Fruit fly (Drosophila melanogaster) whole organism, wandering third instar larva: ENCODE measurements around the gene tsl.

Experiments
- CG9705 ChIP-seq: fragments of 200-800 bp; sonication (Bioruptor generic); optimal IDR thresholded peaks from 2 replicates; lab custom pipeline; 2018; ENCODE audit warnings: missing biosample characterization, mild to moderate bottlenecking, missing genetic modification characterization
- CrebA ChIP-seq: fragments of 200-800 bp; sonication (Bioruptor generic); optimal IDR thresholded peaks from 2 replicates; lab custom pipeline; 2016; ENCODE audit warnings: missing biosample characterization, mild to moderate bottlenecking, missing genetic modification characterization, borderline replicate concordance
- Dfd ChIP-seq: fragments of >200 bp; optimal IDR thresholded peaks from 2 replicates; lab custom pipeline; 2017; ENCODE audit warnings: missing biosample characterization, missing genetic modification characterization
- GATAd ChIP-seq: sonication (Bioruptor generic); optimal IDR thresholded peaks from 2 replicates; lab custom pipeline; 2016; ENCODE audit warnings: missing biosample characterization, missing genetic modification characterization
- Hnf4 ChIP-seq: fragments of 200-800 bp; sonication (Bioruptor generic); optimal IDR thresholded peaks from 2 replicates; lab custom pipeline; 2016; ENCODE audit warnings: missing biosample characterization, mild to moderate bottlenecking, missing genetic modification characterization
- Hr78 ChIP-seq: fragments of >200 bp; optimal IDR thresholded peaks from 2 replicates; lab custom pipeline; 2017; ENCODE audit warnings: missing biosample characterization, missing genetic modification characterization
- Hr83 ChIP-seq: fragments of 200-300 bp; sonication (Bioruptor generic); optimal IDR thresholded peaks from 2 replicates; lab custom pipeline; 2016; ENCODE audit warnings: missing biosample characterization, mild to moderate bottlenecking, missing genetic modification characterization, moderate library complexity; ENCODE audit not compliant: poor library complexity, severe bottlenecking
- Myc ChIP-seq: fragments of >200 bp; optimal IDR thresholded peaks from 2 replicates; lab custom pipeline; 2017
- OdsH ChIP-seq: fragments of 200-800 bp; sonication (Bioruptor generic); optimal IDR thresholded peaks from 2 replicates; lab custom pipeline; 2016; ENCODE audit warnings: missing biosample characterization, mild to moderate bottlenecking, missing genetic modification characterization
- Rel ChIP-seq, 2 experiments: fragments of 200-800 bp; sonication (Bioruptor generic) in 1 of 2; optimal IDR thresholded peaks; 2 replicates in 1 of 2; 3 replicates in 1 of 2; lab custom pipeline; 2016 to 2019; ENCODE audit warnings: mild to moderate bottlenecking in 2 of 2, missing biosample characterization in 2 of 2, missing genetic modification characterization in 2 of 2, moderate library complexity in 1 of 2
- Sp1 ChIP-seq: fragments of 200-800 bp; sonication (Bioruptor generic); optimal IDR thresholded peaks from 3 replicates; lab custom pipeline; 2019; ENCODE audit warnings: missing biosample characterization, mild to moderate bottlenecking, missing genetic modification characterization, moderate library complexity
- brk ChIP-seq: fragments of 200-800 bp; sonication (Bioruptor generic); optimal IDR thresholded peaks from 2 replicates; lab custom pipeline; 2016; ENCODE audit warnings: missing biosample characterization, mild to moderate bottlenecking, missing genetic modification characterization
- dl ChIP-seq, 2 experiments: fragments of 175-275, 200-275 bp in 1 of 2; fragments of 200-275 bp in 1 of 2; sonication (Bioruptor generic); optimal IDR thresholded peaks; lab custom pipeline; 2018; ENCODE audit warnings: mild to moderate bottlenecking in 2 of 2, missing biosample characterization in 2 of 2, missing genetic modification characterization in 2 of 2, moderate library complexity in 2 of 2; ENCODE audit not compliant: partially characterized antibody in 2 of 2, insufficient read depth in 1 of 2
- lola ChIP-seq: fragments of >200 bp; optimal IDR thresholded peaks from 2 replicates; lab custom pipeline; 2017; ENCODE audit warnings: missing biosample characterization, missing genetic modification characterization
- rgr ChIP-seq: fragments of 200-800 bp; sonication (Bioruptor generic); optimal IDR thresholded peaks from 3 replicates; lab custom pipeline; 2016; ENCODE audit warnings: missing biosample characterization, mild to moderate bottlenecking, missing genetic modification characterization
- tai ChIP-seq: sonication (Bioruptor generic); optimal IDR thresholded peaks from 2 replicates; lab custom pipeline; 2016; ENCODE audit warnings: missing biosample characterization, missing genetic modification characterization
- usp ChIP-seq: fragments of >200 bp; optimal IDR thresholded peaks from 2 replicates; lab custom pipeline; 2017; ENCODE audit warnings: missing biosample characterization, missing genetic modification characterization

tsl gene

dm6 chr3R:21730955-21731354 lies 51.4 kb downstream of the tsl start:
- TF ChIP-seq tai (GFP tag; lab: Kevin White, UChicago) (no peak), CG9705 (no peak), usp (no peak), CrebA (no peak), dl (GFP tag; optimal IDR thresholded peaks at IDR 0.05; lab: Kevin White, UChicago; ENCODE audit: insufficient read depth in 1 of 2, partially characterized antibody in 2 of 2) (no peak), lola (GFP tag; lab: Kevin White, UChicago) (no peak), Dfd (no peak), brk (GFP tag; lab: Kevin White, UChicago) (no peak), OdsH (GFP tag; lab: Kevin White, UChicago) (no peak), Myc (lab: Kevin White, UChicago) (no peak), Hnf4 (GFP tag; lab: Kevin White, UChicago) (no peak), Rel (GFP tag; optimal IDR thresholded peaks at IDR 0.05; lab: Kevin White, UChicago) (no peak), Rel (tag; optimal IDR thresholded peaks at IDR 0.05; lab: Kevin White, UChicago) (no peak), GATAd (GFP tag; lab: Kevin White, UChicago) (no peak), rgr (GFP tag; lab: Kevin White, UChicago) (no peak), Hr78 (GFP tag; lab: Kevin White, UChicago) (no peak), Hr83 (GFP tag; lab: Kevin White, UChicago) (no peak), Sp1 (GFP tag; lab: Kevin White, UChicago) (no peak)
